Worm (Caenorhabditis elegans): ENCODE measurements around the gene clec-184.

- TF ChIP-seq dpl-1 (GFP tag; optimal IDR thresholded peaks at IDR 0.05) (no peak), egrh-3 (GFP tag; IDR thresholded peaks at IDR 0.05) (no peak), F33H1.4 (GFP tag; IDR thresholded peaks at IDR 0.05) (no peak), sdz-38 (tag; optimal IDR thresholded peaks at IDR 0.05) (no peak), C06A6.2 (GFP tag; conservative IDR thresholded peaks at IDR 0.05) (no peak), snpc-4 (GFP tag; optimal IDR thresholded peaks at IDR 0.05) (no peak), snpc-4 (tag; optimal IDR thresholded peaks at IDR 0.05) (no peak), tbx-9 (tag; optimal IDR thresholded peaks at IDR 0.05; ENCODE audit: borderline replicate concordance) (no peak), let-607 (tag; optimal IDR thresholded peaks at IDR 0.05) (no peak), lir-1 (GFP tag; conservative IDR thresholded peaks at IDR 0.05) (no peak), nfyb-1 (GFP tag; IDR thresholded peaks at IDR 0.05) (no peak), Y56A3A.18 (GFP tag; IDR thresholded peaks at IDR 0.05) (no peak), ceh-100 (GFP tag; IDR thresholded peaks at IDR 0.05) (no peak), snpc-3.4 (tag; optimal IDR thresholded peaks at IDR 0.05) (no peak), unc-130 (GFP tag; optimal IDR thresholded peaks at IDR 0.05) (no peak)
Observed at ce11 chrIV:12456613-12457012, 24.2 kb downstream of the clec-184 start, which contains the start of gene C25G4.7.

Data from whole organism, young adult.